Fruit fly (Drosophila melanogaster) whole organism, pupa: Measurements from ENCODE around the gene ERp44.
A peak's percentile ranks its signal among the peaks of the same experiment; 100 is the strongest.

Source experiments
- CG10348 ChIP-seq: fragments of 200-800 bp; sonication (Bioruptor generic); IDR thresholded peaks from 2 replicates; pipeline ENCODE4 v1.3.6; 2022; ENCODE audit warnings: missing biosample characterization, missing genetic modification characterization
- CG12605 ChIP-seq: fragments of 200-800 bp; sonication (Bioruptor generic); IDR thresholded peaks from 2 replicates; pipeline ENCODE4 v1.3.6; 2022; ENCODE audit warnings: missing biosample characterization, missing genetic modification characterization
- CG13204 ChIP-seq: fragments of 200-800 bp; sonication (Bioruptor generic); optimal IDR thresholded peaks from 2 replicates; lab custom pipeline; 2018; ENCODE audit warnings: missing biosample characterization, mild to moderate bottlenecking, missing genetic modification characterization, moderate library complexity
- CG14655 ChIP-seq: fragments of 200-800 bp; sonication (Bioruptor generic); optimal IDR thresholded peaks from 3 replicates; lab custom pipeline; 2017; ENCODE audit warnings: mild to moderate bottlenecking, missing biosample characterization, missing genetic modification reagents, missing genetic modification characterization
- CG15710 ChIP-seq: fragments of 200-800 bp; sonication (Bioruptor generic); optimal IDR thresholded peaks from 2 replicates; lab custom pipeline; 2018; ENCODE audit warnings: missing biosample characterization, mild to moderate bottlenecking, missing genetic modification characterization, moderate library complexity
- CG17806 ChIP-seq: fragments of 200-800 bp; sonication (Bioruptor generic); optimal IDR thresholded peaks from 2 replicates; lab custom pipeline; 2018; ENCODE audit warnings: missing biosample characterization, mild to moderate bottlenecking, missing genetic modification characterization, moderate library complexity
- CG32121 ChIP-seq: fragments of 200-800 bp; sonication (Bioruptor generic); IDR thresholded peaks from 2 replicates; pipeline ENCODE4 v1.3.6; 2022; ENCODE audit warnings: missing biosample characterization, missing genetic modification characterization
- CG34367 ChIP-seq: fragments of 200-800 bp; sonication (Bioruptor generic); optimal IDR thresholded peaks from 2 replicates; lab custom pipeline; 2018; ENCODE audit warnings: missing biosample characterization, mild to moderate bottlenecking, missing genetic modification characterization
- CG4496 ChIP-seq: fragments of 200-800 bp; sonication (Bioruptor generic); IDR thresholded peaks from 3 replicates; pipeline ENCODE4 v1.3.6; 2022; ENCODE audit warnings: missing biosample characterization, missing genetic modification characterization
- CG8159 ChIP-seq: fragments of 200-800 bp; sonication (Bioruptor generic); optimal IDR thresholded peaks from 3 replicates; lab custom pipeline; 2018; ENCODE audit warnings: missing biosample characterization, mild to moderate bottlenecking, missing genetic modification characterization, moderate library complexity
- CG8301 ChIP-seq: fragments of 200-800 bp; sonication (Bioruptor generic); optimal IDR thresholded peaks from 2 replicates; lab custom pipeline; 2018; ENCODE audit warnings: missing biosample characterization, mild to moderate bottlenecking, missing genetic modification characterization
- CG9948 ChIP-seq: fragments of 200-800 bp; sonication (Bioruptor generic); optimal IDR thresholded peaks from 2 replicates; lab custom pipeline; 2018; ENCODE audit warnings: missing biosample characterization, mild to moderate bottlenecking, missing genetic modification characterization, moderate library complexity
- D1 ChIP-seq: fragments of 200-800 bp; sonication (Bioruptor generic); optimal IDR thresholded peaks from 2 replicates; lab custom pipeline; 2018; ENCODE audit warnings: missing biosample characterization, mild to moderate bottlenecking, missing genetic modification characterization, moderate library complexity
- EcR ChIP-seq: fragments of 200-800 bp; sonication (Bioruptor generic); optimal IDR thresholded peaks from 3 replicates; lab custom pipeline; 2019; ENCODE audit warnings: missing biosample characterization, missing genetic modification characterization, mild to moderate bottlenecking, moderate library complexity, missing genetic modification reagents
- Ets98B ChIP-seq: fragments of 200-800 bp; sonication (Bioruptor generic); IDR thresholded peaks from 2 replicates; pipeline ENCODE4 v1.3.6; 2022; ENCODE audit warnings: missing biosample characterization, missing genetic modification characterization
- Pif1A ChIP-seq: fragments of 200-800 bp; sonication (Bioruptor generic); optimal IDR thresholded peaks from 3 replicates; lab custom pipeline; 2016; ENCODE audit warnings: missing biosample characterization, missing genetic modification characterization
- Pif1B ChIP-seq: fragments of 200-800 bp; sonication (Bioruptor generic); optimal IDR thresholded peaks from 3 replicates; lab custom pipeline; 2016; ENCODE audit warnings: missing biosample characterization, missing genetic modification characterization
- Snoo ChIP-seq: fragments of 200-800 bp; sonication (Bioruptor generic); optimal IDR thresholded peaks from 3 replicates; lab custom pipeline; 2017; ENCODE audit warnings: missing biosample characterization, mild to moderate bottlenecking, missing genetic modification characterization, inconsistent platforms
- fd96Ca ChIP-seq: fragments of 200-800 bp; sonication (Bioruptor generic); IDR thresholded peaks from 3 replicates; pipeline ENCODE4 v1.3.6; 2022; ENCODE audit warnings: missing biosample characterization, missing genetic modification characterization
- gl ChIP-seq: fragments of 200-800 bp; sonication (Bioruptor generic); optimal IDR thresholded peaks from 2 replicates; lab custom pipeline; 2018; ENCODE audit warnings: missing biosample characterization, mild to moderate bottlenecking, missing genetic modification characterization
- rn ChIP-seq: fragments of 200-800 bp; sonication (Bioruptor generic); IDR thresholded peaks from 2 replicates; pipeline ENCODE4 v1.3.6; 2022; ENCODE audit warnings: missing biosample characterization, missing genetic modification characterization

ERp44 gene

dm6 chrX:16288492-16288964 is 9.0 kb downstream of the ERp44 start, which contains the start of the genes CG32576 and caz:
TSS of gene CG32576 (minus strand) at chrX:16288533.
TSS of gene caz (plus strand) at chrX:16288810.
- peak; percentile 10 for TF ChIP-seq CG15710 (tag; lab: Kevin White, UChicago)
- no peak for TF ChIP-seq Snoo
- TF ChIP-seq CG4496, result no peak
- no peak for TF ChIP-seq CG13204 (GFP tag; lab: Kevin White, UChicago)
- TF ChIP-seq CG32121 (GFP tag; lab: Robert Waterston, UW), result no peak

dm6 chrX:16286083-16286666 is 11.3 kb downstream of the ERp44 start, which contains the start of gene UQCR-14:
TSS of gene UQCR-14 (plus strand) at chrX:16286288.
- TF ChIP-seq Ets98B, result 0 out of 2 replicates have a peak, but pooled peaks have one; percentile 9
- TF ChIP-seq CG15710 (tag; lab: Kevin White, UChicago), result no peak

- TF ChIP-seq Ets98B (no peak), CG17806 (tag; lab: Kevin White, UChicago) (no peak), CG4496 (peak; percentile 35; the same call in 2 of the 3 replicates), CG34367 (tag; lab: Kevin White, UChicago) (no peak), Snoo (peak; percentile 0), Pif1B (GFP tag; lab: Kevin White, UChicago) (no peak)
Observed at dm6 chrX:16285186-16285585, 12.3 kb downstream of the ERp44 start.

dm6 chrX:16281717-16282529 is 15.6 kb downstream of the ERp44 start:
- peak; percentile 16 for TF ChIP-seq EcR (GFP tag; lab: Kevin White, UChicago)
- no peak for TF ChIP-seq rn (GFP tag; lab: Robert Waterston, UW)
- TF ChIP-seq CG9948, result no peak

- TF ChIP-seq rn (GFP tag; lab: Robert Waterston, UW), result no peak
- no peak for TF ChIP-seq gl
- TF ChIP-seq CG9948, result no peak
- no peak for TF ChIP-seq fd96Ca (GFP tag; lab: Robert Waterston, UW)
- TF ChIP-seq CG10348 (GFP tag; lab: Robert Waterston, UW), result no peak
- TF ChIP-seq CG34367 (tag; lab: Kevin White, UChicago), result no peak
- no peak for TF ChIP-seq CG13204 (GFP tag; lab: Kevin White, UChicago)
- TF ChIP-seq, all 21 proteins: peak for 0
Observed at dm6 chrX:16281305-16281704, 16.2 kb downstream of the ERp44 start.

dm6 chrX:16279340-16279941 is 18.1 kb downstream of the ERp44 start:
- peak; percentile 97 for TF ChIP-seq Snoo
- TF ChIP-seq Pif1B (GFP tag; lab: Kevin White, UChicago), result peak; percentile 84
- peak; percentile 78 for TF ChIP-seq CG8301 (tag; lab: Kevin White, UChicago)
- peak; percentile 86 for TF ChIP-seq CG8159 (tag; lab: Kevin White, UChicago)
- no peak for TF ChIP-seq D1 (tag; lab: Kevin White, UChicago)
- TF ChIP-seq gl, result peak; percentile 69
- peak; percentile 84 for TF ChIP-seq rn (GFP tag; lab: Robert Waterston, UW)
- peak; percentile 97 for TF ChIP-seq CG4496
- peak; percentile 84 for TF ChIP-seq CG10348 (GFP tag; lab: Robert Waterston, UW)
- peak; percentile 88 for TF ChIP-seq CG15710 (tag; lab: Kevin White, UChicago)
- peak; percentile 84 for TF ChIP-seq CG14655
- TF ChIP-seq Pif1A (GFP tag; lab: Kevin White, UChicago), result peak; percentile 86
- TF ChIP-seq CG34367 (tag; lab: Kevin White, UChicago), result peak; percentile 75
- peak; percentile 82; the same call in 1 of the 2 replicates for TF ChIP-seq CG12605 (GFP tag; lab: Robert Waterston, UW)
- TF ChIP-seq CG17806 (tag; lab: Kevin White, UChicago), result peak; percentile 81
- TF ChIP-seq Ets98B, result peak; percentile 93
- peak; percentile 92 for TF ChIP-seq CG32121 (GFP tag; lab: Robert Waterston, UW)
- TF ChIP-seq CG13204 (GFP tag; lab: Kevin White, UChicago), result peak; percentile 50
- peak; percentile 95 for TF ChIP-seq fd96Ca (GFP tag; lab: Robert Waterston, UW)
- TF ChIP-seq EcR (GFP tag; lab: Kevin White, UChicago), result peak; percentile 0
- TF ChIP-seq CG9948, result peak; percentile 79

- TF ChIP-seq gl (peak; percentile 81), D1 (tag; lab: Kevin White, UChicago) (peak; percentile 22), CG8159 (tag; lab: Kevin White, UChicago) (peak; percentile 87), CG8301 (tag; lab: Kevin White, UChicago) (peak; percentile 84), Pif1B (GFP tag; lab: Kevin White, UChicago) (peak; percentile 83), Snoo (peak; percentile 78), CG14655 (peak; percentile 87), EcR (GFP tag; lab: Kevin White, UChicago) (peak; percentile 51), CG12605 (GFP tag; lab: Robert Waterston, UW) (peak; percentile 87), CG9948 (peak; percentile 83), rn (GFP tag; lab: Robert Waterston, UW) (peak; percentile 37; the same call in 1 of the 2 replicates), Pif1A (GFP tag; lab: Kevin White, UChicago) (peak; percentile 76), CG4496 (peak; percentile 90), Ets98B (peak; percentile 89), CG15710 (tag; lab: Kevin White, UChicago) (peak; percentile 90), fd96Ca (GFP tag; lab: Robert Waterston, UW) (peak; percentile 92), CG10348 (GFP tag; lab: Robert Waterston, UW) (no peak), CG13204 (GFP tag; lab: Kevin White, UChicago) (peak; percentile 88), CG32121 (GFP tag; lab: Robert Waterston, UW) (peak; percentile 79), CG17806 (tag; lab: Kevin White, UChicago) (peak; percentile 83), CG34367 (tag; lab: Kevin White, UChicago) (peak; percentile 88)
Observed at dm6 chrX:16278783-16279182, 18.7 kb downstream of the ERp44 start.
